Worm (Caenorhabditis elegans) whole organism, L1 larva: ENCODE data around the gene his-74.

Experiments used
- C34B4.2 ChIP-seq: sonication (generic microtip); optimal IDR thresholded peaks from 2 replicates; lab custom pipeline; 2017; ENCODE audit warnings: mild to moderate bottlenecking, missing genetic modification characterization, missing compliant biosample characterization
- F16B12.6 ChIP-seq: fragments of 150-350 bp; optimal IDR thresholded peaks from 2 replicates; lab custom pipeline; 2014; ENCODE audit warnings: missing biosample characterization, missing genetic modification characterization
- aha-1 ChIP-seq: fragments of 150-350 bp; optimal IDR thresholded peaks from 2 replicates; lab custom pipeline; 2014; ENCODE audit warnings: missing biosample characterization, missing genetic modification characterization
- ama-1 ChIP-seq: fragments of 150-350 bp; optimal IDR thresholded peaks from 2 replicates; lab custom pipeline; 2014
- blmp-1 ChIP-seq: fragments of 150-350 bp; optimal IDR thresholded peaks from 2 replicates; lab custom pipeline; 2014; ENCODE audit warnings: missing biosample characterization, missing genetic modification characterization
- ceh-63 ChIP-seq: fragments of 200-800 bp; sonication (Bioruptor generic); optimal IDR thresholded peaks from 2 replicates; lab custom pipeline; 2018; ENCODE audit warnings: mild to moderate bottlenecking, missing genetic modification characterization, missing compliant biosample characterization
- ceh-8 ChIP-seq: fragments of 200-800 bp; sonication (Bioruptor generic); optimal IDR thresholded peaks from 2 replicates; lab custom pipeline; 2018; ENCODE audit warnings: mild to moderate bottlenecking, missing genetic modification characterization, moderate library complexity, missing compliant biosample characterization
- ceh-82 ChIP-seq, 3 experiments: fragments of 150-350 bp in 1 of 3; sonication (generic microtip) in 2 of 3; optimal IDR thresholded peaks; 2 replicates each; lab custom pipeline; 2014 to 2017; ENCODE audit warnings: missing biosample characterization in 3 of 3, missing genetic modification characterization in 3 of 3
- ces-1 ChIP-seq: fragments of 150-350 bp; optimal IDR thresholded peaks from 2 replicates; lab custom pipeline; 2014; ENCODE audit warnings: missing biosample characterization, missing genetic modification reagents, missing genetic modification characterization
- efl-1 ChIP-seq, 4 experiments: fragments of 150-350 bp; optimal IDR thresholded peaks in 3 of 4; peaks in 1 of 4; 1 replicate in 1 of 4; 2 replicates in 3 of 4; lab custom pipeline; 2014; ENCODE audit warnings: missing biosample characterization in 2 of 4, missing genetic modification characterization in 2 of 4, missing genetic modification reagents in 2 of 4
- egl-27 ChIP-seq, 2 experiments: fragments of 150-350 bp in 1 of 2; sonication (generic microtip); optimal IDR thresholded peaks; 3 replicates each; lab custom pipeline; 2017 to 2018; ENCODE audit warnings: missing biosample characterization in 2 of 2, missing genetic modification characterization in 2 of 2, missing genetic modification reagents in 2 of 2
- elt-2 ChIP-seq: sonication (generic microtip); optimal IDR thresholded peaks from 2 replicates; lab custom pipeline; 2016; ENCODE audit warnings: missing genetic modification characterization, mild to moderate bottlenecking, inconsistent platforms, missing compliant biosample characterization, missing genetic modification reagents
- elt-3 ChIP-seq, 6 experiments: fragments of 150-350 bp in 1 of 6; sonication (generic microtip); optimal IDR thresholded peaks; 2 replicates each; lab custom pipeline; 2017 to 2018; ENCODE audit warnings: missing biosample characterization in 6 of 6, missing genetic modification characterization in 6 of 6, inconsistent platforms in 1 of 6
- ets-5 ChIP-seq: fragments of 200-800 bp; sonication (Bioruptor generic); IDR thresholded peaks from 2 replicates; pipeline ENCODE4 v1.3.6; 2022; ENCODE audit warnings: missing genetic modification characterization, missing compliant biosample characterization
- fkh-10 ChIP-seq: sonication (generic microtip); optimal IDR thresholded peaks from 2 replicates; lab custom pipeline; 2017; ENCODE audit warnings: missing biosample characterization, missing genetic modification reagents, missing genetic modification characterization
- fkh-8 ChIP-seq: sonication (generic microtip); optimal IDR thresholded peaks from 2 replicates; lab custom pipeline; 2016; ENCODE audit warnings: mild to moderate bottlenecking, missing genetic modification characterization, missing compliant biosample characterization
- fos-1 ChIP-seq: fragments of 150-350 bp; optimal IDR thresholded peaks from 2 replicates; lab custom pipeline; 2014; ENCODE audit warnings: missing biosample characterization, missing genetic modification characterization
- hlh-4 ChIP-seq: sonication (generic microtip); optimal IDR thresholded peaks from 2 replicates; lab custom pipeline; 2016; ENCODE audit warnings: mild to moderate bottlenecking, missing genetic modification characterization, missing compliant biosample characterization
- irx-1 ChIP-seq: sonication (generic microtip); optimal IDR thresholded peaks from 2 replicates; lab custom pipeline; 2016; ENCODE audit warnings: missing genetic modification characterization, missing compliant biosample characterization
- isw-1 ChIP-seq: fragments of 200-800 bp; sonication (Bioruptor generic); IDR thresholded peaks from 2 replicates; pipeline ENCODE4 v1.3.6; 2022; ENCODE audit warnings: missing genetic modification characterization, missing compliant biosample characterization
- lin-13 ChIP-seq: fragments of 150-350 bp; optimal IDR thresholded peaks from 2 replicates; lab custom pipeline; 2014; ENCODE audit warnings: missing biosample characterization, missing genetic modification reagents, missing genetic modification characterization
- lin-14 ChIP-seq: fragments of 200-800 bp; sonication (Bioruptor generic); optimal IDR thresholded peaks from 2 replicates; lab custom pipeline; 2018; ENCODE audit warnings: mild to moderate bottlenecking, missing genetic modification characterization, moderate library complexity, missing compliant biosample characterization
- lin-15B ChIP-seq: fragments of 150-350 bp; sonication (generic microtip); optimal IDR thresholded peaks from 3 replicates; lab custom pipeline; 2014; ENCODE audit warnings: missing biosample characterization, missing genetic modification characterization
- lin-35 ChIP-seq, 2 experiments: fragments of 150-350 bp; optimal IDR thresholded peaks; 2 replicates each; lab custom pipeline; 2014; ENCODE audit warnings: missing biosample characterization in 2 of 2, missing genetic modification characterization in 2 of 2, missing genetic modification reagents in 2 of 2
- lir-3 ChIP-seq: sonication (generic microtip); optimal IDR thresholded peaks from 2 replicates; lab custom pipeline; 2016; ENCODE audit warnings: mild to moderate bottlenecking, missing genetic modification characterization, moderate library complexity, missing compliant biosample characterization; ENCODE audit not compliant: poor library complexity
- lsy-2 ChIP-seq, 2 experiments: fragments of 150-350 bp; optimal IDR thresholded peaks; 2 replicates each; lab custom pipeline; 2014; ENCODE audit warnings: missing biosample characterization in 2 of 2, missing genetic modification characterization in 2 of 2
- nhr-12 ChIP-seq: sonication (generic microtip); optimal IDR thresholded peaks from 2 replicates; lab custom pipeline; 2017; ENCODE audit warnings: missing biosample characterization, missing genetic modification characterization
- nhr-19 ChIP-seq: fragments of 200-800 bp; sonication (Bioruptor generic); conservative IDR thresholded peaks from 2 replicates; pipeline ENCODE4 v1.3.6; 2022; ENCODE audit warnings: missing genetic modification characterization, missing compliant biosample characterization
- nhr-237 ChIP-seq: fragments of 150-350 bp; optimal IDR thresholded peaks from 2 replicates; lab custom pipeline; 2014; ENCODE audit warnings: missing biosample characterization, missing genetic modification characterization
- nhr-28 ChIP-seq: fragments of 150-350 bp; optimal IDR thresholded peaks from 2 replicates; lab custom pipeline; 2014; ENCODE audit warnings: missing biosample characterization, missing genetic modification characterization
- nhr-47 ChIP-seq: sonication (generic microtip); optimal IDR thresholded peaks from 2 replicates; lab custom pipeline; 2016; ENCODE audit warnings: mild to moderate bottlenecking, missing genetic modification characterization, moderate library complexity, missing compliant biosample characterization
- nhr-77 ChIP-seq: fragments of 150-350 bp; optimal IDR thresholded peaks from 2 replicates; lab custom pipeline; 2014; ENCODE audit warnings: missing biosample characterization, missing genetic modification characterization
- nhr-84 ChIP-seq: sonication (generic microtip); optimal IDR thresholded peaks from 2 replicates; lab custom pipeline; 2017; ENCODE audit warnings: missing biosample characterization, missing genetic modification characterization
- nhr-85 ChIP-seq: sonication (generic microtip); peaks from one replicate; lab custom pipeline; 2016; ENCODE audit warnings: missing genetic modification characterization, inconsistent platforms, missing compliant biosample characterization
- nhr-90 ChIP-seq: sonication (generic microtip); optimal IDR thresholded peaks from 2 replicates; lab custom pipeline; 2016; ENCODE audit warnings: mild to moderate bottlenecking, missing genetic modification characterization, missing compliant biosample characterization; ENCODE audit not compliant: poor library complexity
- pax-3 ChIP-seq: fragments of 200-800 bp; sonication (Bioruptor generic); optimal IDR thresholded peaks from 2 replicates; lab custom pipeline; 2018; ENCODE audit warnings: mild to moderate bottlenecking, missing genetic modification characterization, moderate library complexity, missing compliant biosample characterization
- pqm-1 ChIP-seq: sonication (generic microtip); optimal IDR thresholded peaks from 3 replicates; lab custom pipeline; 2017; ENCODE audit warnings: missing biosample characterization, missing genetic modification characterization
- rnt-1 ChIP-seq: sonication (generic microtip); optimal IDR thresholded peaks from 2 replicates; lab custom pipeline; 2016; ENCODE audit warnings: mild to moderate bottlenecking, missing genetic modification characterization, moderate library complexity, missing compliant biosample characterization
- snu-23 ChIP-seq: sonication (generic microtip); optimal IDR thresholded peaks from 2 replicates; lab custom pipeline; 2016; ENCODE audit warnings: missing genetic modification characterization, missing compliant biosample characterization
- sptf-1 ChIP-seq: fragments of 150-350 bp; optimal IDR thresholded peaks from 2 replicates; lab custom pipeline; 2014; ENCODE audit warnings: missing biosample characterization, missing genetic modification characterization
- sup-37 ChIP-seq: fragments of 200-800 bp; sonication (Bioruptor generic); optimal IDR thresholded peaks from 2 replicates; lab custom pipeline; 2018; ENCODE audit warnings: mild to moderate bottlenecking, missing genetic modification characterization, missing compliant biosample characterization
- swsn-7 ChIP-seq: sonication (generic microtip); optimal IDR thresholded peaks from 2 replicates; lab custom pipeline; 2016; ENCODE audit warnings: missing genetic modification characterization, missing compliant biosample characterization
- tbx-2 ChIP-seq: sonication (generic microtip); optimal IDR thresholded peaks from 2 replicates; lab custom pipeline; 2016; ENCODE audit warnings: missing genetic modification characterization, missing compliant biosample characterization
- tlp-1 ChIP-seq: fragments of 150-350 bp; optimal IDR thresholded peaks from 2 replicates; lab custom pipeline; 2014; ENCODE audit warnings: missing biosample characterization, missing genetic modification characterization
- unc-130 ChIP-seq: fragments of 150-350 bp; optimal IDR thresholded peaks from 2 replicates; lab custom pipeline; 2017; ENCODE audit warnings: missing biosample characterization, missing genetic modification characterization, inconsistent platforms
- unc-98 ChIP-seq: fragments of 200-800 bp; sonication (Bioruptor generic); IDR thresholded peaks from 2 replicates; pipeline ENCODE4 v1.3.6; 2022; ENCODE audit warnings: missing genetic modification characterization, missing compliant biosample characterization
- zip-4 ChIP-seq: fragments of 200-800 bp; sonication (Bioruptor generic); optimal IDR thresholded peaks from 2 replicates; lab custom pipeline; 2018; ENCODE audit warnings: mild to moderate bottlenecking, missing genetic modification characterization, moderate library complexity, missing compliant biosample characterization
- ztf-4 ChIP-seq: fragments of 150-350 bp; optimal IDR thresholded peaks from 2 replicates; lab custom pipeline; 2014; ENCODE audit warnings: missing biosample characterization, missing genetic modification characterization

The his-74 gene

DNA sequence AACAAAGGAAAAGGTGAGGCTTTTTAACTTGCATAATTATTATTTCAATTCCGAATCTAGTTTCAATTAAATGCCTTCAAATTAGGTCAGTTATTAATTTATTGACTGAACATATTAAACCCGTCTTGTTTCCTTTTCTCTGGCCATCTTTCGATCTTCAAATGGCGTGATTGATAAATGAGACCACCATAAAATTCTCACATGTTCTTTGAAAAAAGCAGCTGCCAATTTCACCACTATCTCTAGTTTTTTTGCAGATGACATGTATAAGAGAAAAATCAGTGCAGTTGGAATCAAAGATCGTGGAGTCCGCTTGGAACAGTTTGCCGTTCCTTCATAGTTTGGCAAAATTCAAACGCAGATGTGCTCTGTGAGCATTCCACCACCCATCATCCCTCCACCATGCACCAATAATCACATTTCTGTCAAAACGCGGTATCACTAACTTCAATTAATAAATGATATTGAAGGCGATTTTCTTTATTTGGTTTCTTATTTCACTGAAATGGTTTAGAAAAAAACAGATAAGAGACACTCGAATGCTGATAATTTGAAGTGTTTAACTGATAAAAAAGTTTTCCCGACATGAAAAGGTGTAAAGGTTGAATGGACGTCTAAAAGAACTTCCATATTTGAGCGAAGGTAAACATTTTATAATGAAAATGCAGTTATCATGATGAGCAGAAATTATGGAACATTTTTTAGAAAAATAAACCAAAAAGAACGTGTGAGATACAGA lies 22.2 kb downstream of the his-74 start:
- TF ChIP-seq snu-23 (GFP tag; lab: Kevin White, UChicago) = no peak
- peak; percentile 3 for TF ChIP-seq lin-13 (GFP tag; lab: Kevin White, UChicago)
- no peak for TF ChIP-seq nhr-84 (tag; lab: Kevin White, UChicago)
- no peak for TF ChIP-seq hlh-4 (tag; lab: Kevin White, UChicago)
- TF ChIP-seq sptf-1 (tag; lab: Kevin White, UChicago) = no peak
- peak in 1 of 6 experiments; percentile 3 for TF ChIP-seq elt-3 (tag; optimal IDR thresholded peaks at IDR 0.05; lab: Kevin White, UChicago)
- peak; percentile 86 for TF ChIP-seq elt-2 (tag; lab: Kevin White, UChicago)
- TF ChIP-seq lsy-2 (tag; optimal IDR thresholded peaks at IDR 0.05; lab: Kevin White, UChicago) = no peak
- no peak for TF ChIP-seq egl-27 (tag; optimal IDR thresholded peaks at IDR 0.05; lab: Kevin White, UChicago)
- TF ChIP-seq lin-35 (GFP tag; optimal IDR thresholded peaks at IDR 0.05; lab: Kevin White, UChicago) = peak in 1 of 2 experiments; percentile 10
- TF ChIP-seq rnt-1 = peak; percentile 19
- TF ChIP-seq ama-1 (lab: Kevin White, UChicago) = peak; percentile 12
- TF ChIP-seq efl-1 (optimal IDR thresholded peaks at IDR 0.05; lab: Kevin White, UChicago) = no peak
- peak in 1 of 2 experiments; percentile 31 for TF ChIP-seq efl-1 (GFP tag; optimal IDR thresholded peaks at IDR 0.05 in 1 of 2; lab: Kevin White, UChicago)
- no peak for TF ChIP-seq tlp-1 (tag; lab: Kevin White, UChicago)
- TF ChIP-seq lin-14 (GFP tag; lab: Kevin White, UChicago) = peak; percentile 3
- no peak for TF ChIP-seq lir-3 (tag; lab: Kevin White, UChicago)
- TF ChIP-seq isw-1 (GFP tag; lab: Robert Waterston, UW) = no peak
- peak; percentile 14 for TF ChIP-seq blmp-1 (tag; lab: Kevin White, UChicago)
- TF ChIP-seq unc-130 (tag; lab: Kevin White, UChicago) = no peak
- TF ChIP-seq pqm-1 (tag; lab: Kevin White, UChicago) = peak; percentile 46
- TF ChIP-seq nhr-237 (tag; lab: Kevin White, UChicago) = no peak
- TF ChIP-seq ceh-8 (GFP tag; lab: Kevin White, UChicago) = no peak
- no peak for TF ChIP-seq tbx-2 (tag; lab: Kevin White, UChicago)
- TF ChIP-seq unc-98 = no peak
- no peak for TF ChIP-seq nhr-28 (tag; lab: Kevin White, UChicago)
- TF ChIP-seq nhr-77 (tag; lab: Kevin White, UChicago) = no peak
- TF ChIP-seq nhr-90 (tag; lab: Kevin White, UChicago) = peak; percentile 30

DNA sequence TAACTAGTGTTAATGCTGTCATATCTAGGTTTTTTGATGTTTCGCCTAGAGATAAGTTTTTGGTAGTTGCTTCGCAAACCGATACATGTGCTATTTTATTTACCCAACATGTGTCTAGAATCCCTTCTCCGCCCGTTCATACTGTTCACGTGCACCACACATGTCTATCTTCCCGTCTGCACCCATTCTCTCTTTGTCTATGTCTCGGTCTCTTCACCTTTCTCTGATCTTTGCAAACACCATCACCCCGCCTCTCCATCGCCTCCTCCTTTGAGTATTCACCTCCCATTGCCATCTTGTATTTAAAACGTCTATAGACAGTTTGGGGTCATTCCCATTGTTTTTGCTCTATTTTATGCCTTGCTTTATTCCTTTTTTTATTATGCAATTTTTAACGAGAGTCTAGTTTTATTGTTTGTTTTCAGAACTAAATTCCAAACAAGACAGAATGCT lies 22.9 kb downstream of the his-74 start, which contains the start of gene F56H9.2:
TSS of gene F56H9.2 (plus strand) at position 426 of the 453 bp plus-strand sequence.
- TF ChIP-seq F16B12.6 (tag; lab: Kevin White, UChicago) (no peak), swsn-7 (tag; lab: Kevin White, UChicago) (peak; percentile 74), lin-14 (GFP tag; lab: Kevin White, UChicago) (peak; percentile 96), pqm-1 (tag; lab: Kevin White, UChicago) (peak; percentile 42), ztf-4 (peak; percentile 4), sup-37 (GFP tag; lab: Kevin White, UChicago) (peak; percentile 24), fos-1 (tag; lab: Kevin White, UChicago) (peak; percentile 13), snu-23 (GFP tag; lab: Kevin White, UChicago) (no peak), nhr-19 (GFP tag; lab: Robert Waterston, UW) (peak; percentile 94), nhr-28 (tag; lab: Kevin White, UChicago) (no peak), irx-1 (peak; percentile 59), egl-27 (tag; optimal IDR thresholded peaks at IDR 0.05; lab: Kevin White, UChicago) (peak; percentile 66 to 72), C34B4.2 (tag; lab: Kevin White, UChicago) (no peak), unc-98 (no peak), ceh-8 (GFP tag; lab: Kevin White, UChicago) (no peak), zip-4 (GFP tag; lab: Kevin White, UChicago) (no peak), elt-2 (tag; lab: Kevin White, UChicago) (peak; percentile 89), ces-1 (GFP tag; lab: Kevin White, UChicago) (no peak), nhr-85 (tag; lab: Kevin White, UChicago) (peak; percentile 98), pax-3 (tag; lab: Kevin White, UChicago) (peak; percentile 83), fkh-8 (no peak), ceh-63 (GFP tag; lab: Kevin White, UChicago) (no peak), ets-5 (no peak), nhr-47 (tag; lab: Kevin White, UChicago) (peak; percentile 70), nhr-77 (tag; lab: Kevin White, UChicago) (peak; percentile 58), nhr-12 (tag; lab: Kevin White, UChicago) (no peak), lsy-2 (tag; optimal IDR thresholded peaks at IDR 0.05; lab: Kevin White, UChicago) (peak; percentile 53 to 77), aha-1 (tag; lab: Kevin White, UChicago) (no peak), lin-15B (tag; lab: Kevin White, UChicago) (no peak), fkh-10 (no peak), tbx-2 (tag; lab: Kevin White, UChicago) (peak; percentile 83), ceh-82 (tag; optimal IDR thresholded peaks at IDR 0.05; lab: Kevin White, UChicago) (peak in 2 of 3 experiments; percentile 7 to 51)
